Worm (Caenorhabditis elegans) whole organism, L2 larva: ENCODE results near the gene col-114.

Source experiments
- C34F6.9 ChIP-seq: fragments of 150-350 bp; optimal IDR thresholded peaks from 2 replicates; lab custom pipeline; 2014; ENCODE audit warnings: missing biosample characterization, missing genetic modification characterization
- F13H6.1 ChIP-seq: sonication (generic microtip); optimal IDR thresholded peaks from 2 replicates; lab custom pipeline; 2016; ENCODE audit warnings: missing genetic modification characterization, missing compliant biosample characterization
- R02D3.7 ChIP-seq: fragments of 150-350 bp; optimal IDR thresholded peaks from 2 replicates; lab custom pipeline; 2014; ENCODE audit warnings: missing biosample characterization, missing genetic modification characterization
- Y55F3AM.14 ChIP-seq: fragments of 200-800 bp; sonication (Bioruptor generic); optimal IDR thresholded peaks from 2 replicates; lab custom pipeline; 2018; ENCODE audit warnings: mild to moderate bottlenecking, missing genetic modification characterization, missing compliant biosample characterization
- alr-1 ChIP-seq: fragments of 150-350 bp; optimal IDR thresholded peaks from 2 replicates; lab custom pipeline; 2014; ENCODE audit warnings: missing biosample characterization, missing genetic modification characterization
- ama-1 ChIP-seq: fragments of 150-350 bp; optimal IDR thresholded peaks from 2 replicates; lab custom pipeline; 2018; ENCODE audit warnings: inconsistent platforms
- ceh-16 ChIP-seq: fragments of 150-350 bp; optimal IDR thresholded peaks from 2 replicates; lab custom pipeline; 2014; ENCODE audit warnings: missing biosample characterization, missing genetic modification characterization
- crh-2 ChIP-seq: sonication (generic microtip); optimal IDR thresholded peaks from 2 replicates; lab custom pipeline; 2017; ENCODE audit warnings: missing biosample characterization, missing genetic modification characterization
- dmd-4 ChIP-seq: sonication (generic microtip); optimal IDR thresholded peaks from 2 replicates; lab custom pipeline; 2017; ENCODE audit warnings: missing biosample characterization, missing genetic modification characterization
- elt-1 ChIP-seq: fragments of 150-350 bp; optimal IDR thresholded peaks from 2 replicates; lab custom pipeline; 2014; ENCODE audit warnings: missing biosample characterization, missing genetic modification characterization
- fos-1 ChIP-seq: fragments of 150-350 bp; optimal IDR thresholded peaks from 2 replicates; lab custom pipeline; 2014; ENCODE audit warnings: missing biosample characterization, missing genetic modification characterization
- gmeb-1 ChIP-seq: fragments of 150-350 bp; optimal IDR thresholded peaks from 2 replicates; lab custom pipeline; 2014; ENCODE audit warnings: missing biosample characterization, missing genetic modification characterization
- lin-11 ChIP-seq: fragments of 150-350 bp; sonication (generic microtip); optimal IDR thresholded peaks from 2 replicates; lab custom pipeline; 2014; ENCODE audit warnings: missing biosample characterization, missing genetic modification characterization, inconsistent platforms, mixed read lengths
- lin-13 ChIP-seq: fragments of 150-350 bp; optimal IDR thresholded peaks from 2 replicates; lab custom pipeline; 2014; ENCODE audit warnings: missing biosample characterization, missing genetic modification reagents, missing genetic modification characterization
- lin-39 ChIP-seq: fragments of 150-350 bp; optimal IDR thresholded peaks from 2 replicates; lab custom pipeline; 2014; ENCODE audit warnings: missing biosample characterization, missing genetic modification reagents, missing genetic modification characterization
- lsy-2 ChIP-seq, 2 experiments: fragments of 150-350 bp in 1 of 2; sonication (generic microtip) in 1 of 2; optimal IDR thresholded peaks; 2 replicates each; lab custom pipeline; 2014 to 2017; ENCODE audit warnings: missing biosample characterization in 2 of 2, missing genetic modification characterization in 2 of 2
- mab-5 ChIP-seq: fragments of 150-350 bp; optimal IDR thresholded peaks from 2 replicates; lab custom pipeline; 2014; ENCODE audit warnings: missing biosample characterization, missing genetic modification characterization
- mbf-1 ChIP-seq: sonication (generic microtip); optimal IDR thresholded peaks from 2 replicates; lab custom pipeline; 2017; ENCODE audit warnings: missing biosample characterization, missing genetic modification characterization
- mdl-1 ChIP-seq, 2 experiments: fragments of 150-350 bp in 1 of 2; sonication (generic microtip) in 1 of 2; optimal IDR thresholded peaks; 2 replicates each; lab custom pipeline; 2017; ENCODE audit warnings: missing biosample characterization in 2 of 2, missing genetic modification characterization in 2 of 2
- nhr-11 ChIP-seq: fragments of 150-350 bp; optimal IDR thresholded peaks from 2 replicates; lab custom pipeline; 2014; ENCODE audit warnings: missing biosample characterization, missing genetic modification characterization
- nhr-129 ChIP-seq: fragments of 150-350 bp; optimal IDR thresholded peaks from 2 replicates; lab custom pipeline; 2014; ENCODE audit warnings: missing biosample characterization, missing genetic modification characterization
- nhr-25 ChIP-seq: fragments of 150-350 bp; sonication (generic microtip); optimal IDR thresholded peaks from 3 replicates; lab custom pipeline; 2014; ENCODE audit warnings: missing biosample characterization, missing genetic modification characterization
- nhr-6 ChIP-seq: fragments of 150-350 bp; optimal IDR thresholded peaks from 2 replicates; lab custom pipeline; 2014; ENCODE audit warnings: missing biosample characterization, missing genetic modification characterization
- snpc-4 ChIP-seq: fragments of 150-350 bp; optimal IDR thresholded peaks from 2 replicates; lab custom pipeline; 2014; ENCODE audit warnings: missing biosample characterization, missing genetic modification characterization
- unc-39 ChIP-seq: fragments of 150-350 bp; optimal IDR thresholded peaks from 2 replicates; lab custom pipeline; 2014; ENCODE audit warnings: missing biosample characterization, missing genetic modification characterization
- zag-1 ChIP-seq: fragments of 150-350 bp; optimal IDR thresholded peaks from 2 replicates; lab custom pipeline; 2014; ENCODE audit warnings: missing biosample characterization, missing genetic modification characterization
- ztf-11 ChIP-seq: sonication (generic microtip); optimal IDR thresholded peaks from 2 replicates; lab custom pipeline; 2017; ENCODE audit warnings: missing biosample characterization, missing genetic modification characterization

Gene col-114

ce11 chrIV:7208961-7209360 is 37.5 kb downstream of the col-114 start:
- TF ChIP-seq gmeb-1 (tag; lab: Kevin White, UChicago), result no peak
- TF ChIP-seq ceh-16 (tag; lab: Kevin White, UChicago), result no peak
- no peak for TF ChIP-seq crh-2 (tag; lab: Kevin White, UChicago)

- TF ChIP-seq lin-39, result no peak
- TF ChIP-seq lin-11 (tag; lab: Kevin White, UChicago), result no peak
- no peak for TF ChIP-seq mdl-1 (tag; optimal IDR thresholded peaks at IDR 0.05; lab: Kevin White, UChicago)
- TF ChIP-seq alr-1 (tag; lab: Kevin White, UChicago), result no peak
- TF ChIP-seq nhr-25 (tag; lab: Kevin White, UChicago), result no peak
- no peak for TF ChIP-seq nhr-6 (tag; lab: Kevin White, UChicago)
- TF ChIP-seq lsy-2 (tag; optimal IDR thresholded peaks at IDR 0.05; lab: Kevin White, UChicago), result no peak
Measured at ce11 chrIV:7205969-7206368, 40.5 kb downstream of the col-114 start, which contains the start of gene kcc-1. kcc-1 (plus strand) TSS chrIV:7206269.

- TF ChIP-seq dmd-4 (tag; lab: Kevin White, UChicago), result no peak
- no peak for TF ChIP-seq mab-5
- TF ChIP-seq ama-1 (lab: Kevin White, UChicago), result no peak
- TF ChIP-seq snpc-4 (tag; lab: Kevin White, UChicago), result no peak
- TF ChIP-seq ztf-11 (tag; lab: Kevin White, UChicago), result no peak
- TF ChIP-seq nhr-129 (tag; lab: Kevin White, UChicago), result no peak
- no peak for TF ChIP-seq nhr-11 (tag; lab: Kevin White, UChicago)
- no peak for TF ChIP-seq F13H6.1 (tag; lab: Kevin White, UChicago)
- TF ChIP-seq R02D3.7 (tag; lab: Kevin White, UChicago), result no peak
- TF ChIP-seq lin-13 (GFP tag; lab: Kevin White, UChicago), result no peak
Measured at ce11 chrIV:7203696-7204095, 42.8 kb downstream of the col-114 start, which contains the start of gene R13A1.3. R13A1.3 (plus strand) TSS chrIV:7203996.

- TF ChIP-seq mbf-1 (tag; lab: Kevin White, UChicago) (no peak), nhr-25 (tag; lab: Kevin White, UChicago) (no peak), elt-1 (tag; lab: Kevin White, UChicago) (no peak), zag-1 (no peak), unc-39 (tag; lab: Kevin White, UChicago) (no peak), fos-1 (no peak), lin-11 (tag; lab: Kevin White, UChicago) (no peak), ztf-11 (tag; lab: Kevin White, UChicago) (no peak), crh-2 (tag; lab: Kevin White, UChicago) (no peak)
Measured at ce11 chrIV:7196853-7197252, 49.6 kb downstream of the col-114 start, which contains the start of gene unc-8. unc-8 (plus strand) TSS chrIV:7197153.

- TF ChIP-seq C34F6.9 (tag; lab: Kevin White, UChicago), result no peak
- no peak for TF ChIP-seq fos-1
- no peak for TF ChIP-seq nhr-25 (tag; lab: Kevin White, UChicago)
- TF ChIP-seq Y55F3AM.14 (GFP tag; lab: Kevin White, UChicago), result no peak
- TF ChIP-seq nhr-11 (tag; lab: Kevin White, UChicago), result no peak
- TF ChIP-seq mab-5, result no peak
- no peak for TF ChIP-seq lin-13 (GFP tag; lab: Kevin White, UChicago)
Measured at ce11 chrIV:7195734-7196133, 50.7 kb downstream of the col-114 start, which contains the start of gene best-16. best-16 (minus strand) TSS chrIV:7195834.
